Fruit fly (Drosophila melanogaster) whole organism, embryonic: ENCODE measurements around the gene Mst77F.

ENCODE experiments used
- Asciz ChIP-seq: fragments of 200-800 bp; sonication (Bioruptor generic); optimal IDR thresholded peaks from 2 replicates; lab custom pipeline; 2017; ENCODE audit warnings: missing biosample characterization, mild to moderate bottlenecking, missing genetic modification characterization, missing genetic modification reagents
- Atf6 ChIP-seq: fragments of 200-800 bp; sonication (Bioruptor generic); IDR thresholded peaks from 2 replicates; pipeline ENCODE4 v1.3.6; 2022; ENCODE audit warnings: missing biosample characterization, missing genetic modification characterization
- BEAF-32 ChIP-seq: fragments of 200-800 bp; sonication (Bioruptor generic); optimal IDR thresholded peaks from 3 replicates; lab custom pipeline; 2017; ENCODE audit warnings: missing biosample characterization, missing genetic modification characterization, mild to moderate bottlenecking, moderate library complexity, missing genetic modification reagents
- CG11456 ChIP-seq: fragments of 200-800 bp; sonication (Bioruptor generic); IDR thresholded peaks from 3 replicates; pipeline ENCODE4 v1.3.6; 2022; ENCODE audit warnings: missing biosample characterization, missing genetic modification characterization
- CG1233 ChIP-seq: fragments of 200-800 bp; sonication (Bioruptor generic); optimal IDR thresholded peaks from 4 replicates; lab custom pipeline; 2018; ENCODE audit warnings: missing biosample characterization, mild to moderate bottlenecking, missing genetic modification characterization
- CG12391 ChIP-seq: fragments of 200-800 bp; sonication (Bioruptor generic); optimal IDR thresholded peaks from 3 replicates; lab custom pipeline; 2018; ENCODE audit warnings: missing biosample characterization, mild to moderate bottlenecking, missing genetic modification characterization, moderate library complexity
- CG15514 ChIP-seq: fragments of 200-800 bp; sonication (Bioruptor generic); optimal IDR thresholded peaks from 3 replicates; lab custom pipeline; 2017; ENCODE audit warnings: missing biosample characterization, missing genetic modification characterization, mild to moderate bottlenecking, moderate library complexity, missing genetic modification reagents
- CG17568 ChIP-seq: fragments of 200-800 bp; sonication (Bioruptor generic); optimal IDR thresholded peaks from 2 replicates; lab custom pipeline; 2018; ENCODE audit warnings: missing biosample characterization, mild to moderate bottlenecking, missing genetic modification characterization, moderate library complexity
- CG18262 ChIP-seq: fragments of 200-800 bp; optimal IDR thresholded peaks from 3 replicates; lab custom pipeline; 2019; ENCODE audit warnings: missing biosample characterization, mild to moderate bottlenecking, missing genetic modification characterization, moderate library complexity
- CG2712 ChIP-seq: fragments of 200-800 bp; optimal IDR thresholded peaks from 3 replicates; lab custom pipeline; 2019; ENCODE audit warnings: missing biosample characterization, mild to moderate bottlenecking, missing genetic modification characterization, moderate library complexity
- CG3163 ChIP-seq: fragments of 200-800 bp; sonication (Bioruptor generic); optimal IDR thresholded peaks from 3 replicates; lab custom pipeline; 2016; ENCODE audit warnings: missing biosample characterization, missing genetic modification characterization
- CG34224 ChIP-seq: fragments of 200-800 bp; sonication (Bioruptor generic); IDR thresholded peaks from 3 replicates; pipeline ENCODE4 v1.3.6; 2022; ENCODE audit warnings: missing biosample characterization, missing genetic modification characterization; ENCODE audit not compliant: partially characterized antibody
- CG34422 ChIP-seq: fragments of 200-800 bp; sonication (Bioruptor generic); IDR thresholded peaks from 3 replicates; pipeline ENCODE4 v1.3.6; 2022; ENCODE audit warnings: missing biosample characterization, missing genetic modification characterization
- CG5953 ChIP-seq: fragments of 200-800 bp; sonication (Bioruptor generic); IDR thresholded peaks from 2 replicates; pipeline ENCODE4 v1.3.6; 2022; ENCODE audit warnings: missing biosample characterization, missing genetic modification characterization
- CG7839 ChIP-seq: fragments of 200-800 bp; sonication (Bioruptor generic); optimal IDR thresholded peaks from 3 replicates; lab custom pipeline; 2018; ENCODE audit warnings: missing biosample characterization, mild to moderate bottlenecking, missing genetic modification characterization, moderate library complexity
- CG7987 ChIP-seq: fragments of 200-800 bp; sonication (Bioruptor generic); optimal IDR thresholded peaks from 2 replicates; lab custom pipeline; 2018; ENCODE audit warnings: missing biosample characterization, mild to moderate bottlenecking, missing genetic modification characterization, moderate library complexity
- CG8290 ChIP-seq, 3 experiments: fragments of 200-800 bp; sonication (Bioruptor generic); optimal IDR thresholded peaks; 2 replicates each; lab custom pipeline; 2016 to 2019; ENCODE audit warnings: missing biosample characterization in 3 of 3, missing genetic modification characterization in 3 of 3, mild to moderate bottlenecking in 2 of 3, moderate library complexity in 1 of 3
- CG8924 ChIP-seq: fragments of 200-800 bp; optimal IDR thresholded peaks from 3 replicates; lab custom pipeline; 2019; ENCODE audit warnings: missing biosample characterization, mild to moderate bottlenecking, missing genetic modification characterization, moderate library complexity
- Dek ChIP-seq: fragments of 200-800 bp; sonication (Bioruptor generic); optimal IDR thresholded peaks from 3 replicates; lab custom pipeline; 2019; ENCODE audit warnings: missing biosample characterization, mild to moderate bottlenecking, missing genetic modification characterization, moderate library complexity
- Dll ChIP-seq: fragments of 200-800 bp; sonication (Bioruptor generic); IDR thresholded peaks from 4 replicates; pipeline ENCODE4 v1.3.6; 2022; ENCODE audit warnings: missing biosample characterization, missing genetic modification characterization; ENCODE audit not compliant: partially characterized antibody
- Elba2 ChIP-seq: fragments of 200-800 bp; sonication (Bioruptor generic); optimal IDR thresholded peaks from 3 replicates; lab custom pipeline; 2016; ENCODE audit warnings: missing biosample characterization, missing genetic modification characterization
- Gsc ChIP-seq: fragments of 200-800 bp; sonication (Bioruptor generic); IDR thresholded peaks from 2 replicates; pipeline ENCODE4 v1.3.6; 2022; ENCODE audit warnings: missing biosample characterization, missing genetic modification characterization
- Lim3 ChIP-seq: fragments of 200-800 bp; sonication (Bioruptor generic); IDR thresholded peaks from 2 replicates; pipeline ENCODE4 v1.3.6; 2022; ENCODE audit warnings: missing biosample characterization, missing genetic modification characterization
- MBD-R2 ChIP-seq: fragments of 200-800 bp; sonication (Bioruptor generic); IDR thresholded peaks from 2 replicates; pipeline ENCODE4 v1.3.6; 2022; ENCODE audit warnings: missing biosample characterization, missing genetic modification characterization
- Nf-YB ChIP-seq: fragments of 200-800 bp; sonication (Bioruptor generic); optimal IDR thresholded peaks from 3 replicates; lab custom pipeline; 2019; ENCODE audit warnings: missing biosample characterization, mild to moderate bottlenecking, missing genetic modification characterization, moderate library complexity
- Pdp1 ChIP-seq, 2 experiments: fragments of 200-800 bp; sonication (Bioruptor generic); optimal IDR thresholded peaks; 3 replicates each; lab custom pipeline; 2016; ENCODE audit warnings: missing biosample characterization in 2 of 2, missing genetic modification characterization in 2 of 2, mild to moderate bottlenecking in 1 of 2, moderate library complexity in 1 of 2
- Poxn ChIP-seq: fragments of 200-800 bp; sonication (Bioruptor generic); IDR thresholded peaks from 2 replicates; pipeline ENCODE4 v1.3.6; 2022; ENCODE audit warnings: missing biosample characterization, missing genetic modification characterization
- Scr ChIP-seq: fragments of 200-800 bp; sonication (Bioruptor generic); IDR thresholded peaks from 2 replicates; pipeline ENCODE4 v1.3.6; 2022; ENCODE audit warnings: missing biosample characterization, missing genetic modification characterization; ENCODE audit not compliant: partially characterized antibody
- Ssrp ChIP-seq: fragments of 200-800 bp; sonication (Bioruptor generic); optimal IDR thresholded peaks from 2 replicates; lab custom pipeline; 2018; ENCODE audit warnings: missing biosample characterization, mild to moderate bottlenecking, missing genetic modification characterization, moderate library complexity
- abd-A ChIP-seq: fragments of 200-800 bp; sonication (Bioruptor generic); optimal IDR thresholded peaks from 3 replicates; lab custom pipeline; 2019; ENCODE audit warnings: missing biosample characterization, mild to moderate bottlenecking, missing genetic modification characterization, moderate library complexity
- croc ChIP-seq: fragments of 200-800 bp; sonication (Bioruptor generic); conservative IDR thresholded peaks from 3 replicates; pipeline ENCODE4 v1.3.6; 2022; ENCODE audit warnings: missing biosample characterization, missing genetic modification characterization
- crp ChIP-seq, 2 experiments: fragments of 200-800 bp; sonication (Bioruptor generic); optimal IDR thresholded peaks; 2 replicates in 1 of 2; 3 replicates in 1 of 2; lab custom pipeline; 2017; ENCODE audit warnings: missing biosample characterization in 2 of 2, missing genetic modification characterization in 2 of 2, mild to moderate bottlenecking in 1 of 2, moderate library complexity in 1 of 2
- gro ChIP-seq: fragments of 200-800 bp; sonication (Bioruptor generic); optimal IDR thresholded peaks from 2 replicates; lab custom pipeline; 2016; ENCODE audit warnings: missing biosample characterization, missing genetic modification characterization
- ind ChIP-seq: fragments of 200-800 bp; sonication (Bioruptor generic); optimal IDR thresholded peaks from 3 replicates; lab custom pipeline; 2016; ENCODE audit warnings: missing biosample characterization, missing genetic modification characterization
- kni ChIP-seq: fragments of 200-800 bp; sonication (Bioruptor generic); optimal IDR thresholded peaks from 3 replicates; lab custom pipeline; 2017; ENCODE audit warnings: mild to moderate bottlenecking, missing biosample characterization, missing genetic modification reagents, missing genetic modification characterization
- lab ChIP-seq: fragments of 200-800 bp; sonication (Bioruptor generic); optimal IDR thresholded peaks from 3 replicates; lab custom pipeline; 2017; ENCODE audit warnings: missing biosample characterization, missing genetic modification characterization, mild to moderate bottlenecking, moderate library complexity, missing genetic modification reagents
- lola ChIP-seq, 3 experiments: fragments of >200 bp in 2 of 3; fragments of 200-800 bp in 1 of 3; sonication (Bioruptor generic) in 1 of 3; optimal IDR thresholded peaks; 2 replicates each; lab custom pipeline; 2017 to 2019; ENCODE audit warnings: missing biosample characterization in 3 of 3, missing genetic modification characterization in 3 of 3, mild to moderate bottlenecking in 1 of 3, moderate library complexity in 1 of 3
- nmo ChIP-seq: fragments of 200-800 bp; sonication (Bioruptor generic); optimal IDR thresholded peaks from 2 replicates; lab custom pipeline; 2018; ENCODE audit warnings: missing biosample characterization, mild to moderate bottlenecking, missing genetic modification characterization, moderate library complexity
- sima ChIP-seq: fragments of 200-800 bp; sonication (Bioruptor generic); optimal IDR thresholded peaks from 2 replicates; lab custom pipeline; 2016; ENCODE audit warnings: missing biosample characterization, missing genetic modification characterization
- slou ChIP-seq: fragments of 200-800 bp; sonication (Bioruptor generic); optimal IDR thresholded peaks from 3 replicates; lab custom pipeline; 2016; ENCODE audit warnings: missing biosample characterization, missing genetic modification characterization
- sna ChIP-seq: fragments of 200-800 bp; sonication (Bioruptor generic); IDR thresholded peaks from 2 replicates; pipeline ENCODE4 v1.3.6; 2022; ENCODE audit warnings: missing biosample characterization, missing genetic modification characterization; ENCODE audit not compliant: partially characterized antibody
- stwl ChIP-seq: fragments of 200-800 bp; sonication (Bioruptor generic); optimal IDR thresholded peaks from 3 replicates; lab custom pipeline; 2018; ENCODE audit warnings: missing biosample characterization, mild to moderate bottlenecking, missing genetic modification characterization, moderate library complexity
- sug ChIP-seq: fragments of 200-800 bp; optimal IDR thresholded peaks from 2 replicates; lab custom pipeline; 2019; ENCODE audit warnings: missing biosample characterization, mild to moderate bottlenecking, missing genetic modification characterization, moderate library complexity
- unc-4 ChIP-seq: fragments of 200-800 bp; sonication (Bioruptor generic); IDR thresholded peaks from 2 replicates; pipeline ENCODE4 v1.3.6; 2022; ENCODE audit warnings: missing biosample characterization, missing genetic modification characterization; ENCODE audit not compliant: partially characterized antibody
- zfh1 ChIP-seq: fragments of 200-800 bp; sonication (Bioruptor generic); IDR thresholded peaks from 3 replicates; pipeline ENCODE4 v1.3.6; 2022; ENCODE audit warnings: missing biosample characterization, missing genetic modification characterization

Gene Mst77F

DNA sequence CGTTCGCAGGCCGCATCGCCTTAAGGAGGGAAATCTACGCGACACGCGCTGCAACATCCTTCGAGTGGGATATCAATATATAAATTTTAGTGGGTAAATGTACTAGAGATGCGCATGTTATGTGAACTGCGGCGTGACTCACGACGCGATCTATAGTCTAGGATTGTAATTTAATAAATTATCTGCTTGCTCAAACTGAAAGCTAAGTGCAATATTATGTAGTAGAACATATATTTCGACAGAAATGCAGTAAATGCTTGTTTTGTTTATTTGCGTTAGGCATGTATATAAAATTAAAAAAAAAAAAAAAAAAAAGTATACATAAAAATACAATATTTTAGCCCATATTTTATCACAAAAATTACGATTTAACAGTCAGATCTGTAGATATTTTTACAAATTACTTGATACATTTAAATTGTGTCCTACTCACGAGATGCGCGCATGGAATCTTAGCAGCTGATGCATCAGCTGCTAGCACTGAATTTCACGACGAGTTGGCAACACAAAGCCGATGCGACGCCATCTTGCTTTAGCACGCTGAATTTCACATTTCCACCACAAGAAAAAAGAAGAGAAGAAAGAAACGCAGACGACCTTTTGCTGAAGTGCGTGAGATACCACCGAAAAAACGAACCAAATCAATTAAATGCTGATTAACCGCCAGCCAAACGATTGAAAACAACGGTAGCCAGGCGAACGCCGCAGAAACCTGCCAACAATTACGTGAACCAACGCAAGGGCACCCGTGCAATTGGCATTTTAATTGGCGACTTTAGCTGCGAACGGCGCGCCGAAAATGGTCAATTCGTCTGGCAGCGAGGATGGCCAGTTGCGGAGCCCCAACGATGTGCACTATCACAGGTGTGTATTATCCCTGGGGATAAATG lies 46.6 kb downstream of the Mst77F start, which contains the start of the genes CG4042 and Pitslre (continued):
- TF ChIP-seq BEAF-32 (GFP tag; lab: Kevin White, UChicago) (peak; percentile 73), Poxn (GFP tag; lab: Robert Waterston, UW) (no peak), CG5953 (GFP tag; lab: Robert Waterston, UW) (no peak), Ssrp (tag; lab: Kevin White, UChicago) (peak; percentile 23), Atf6 (GFP tag; lab: Robert Waterston, UW) (0 out of 2 replicates have a peak, but pooled peaks have one; percentile 36), slou (peak; percentile 30), CG11456 (GFP tag; lab: Robert Waterston, UW) (no peak), Asciz (peak; percentile 22), lola (GFP tag; optimal IDR thresholded peaks at IDR 0.05; lab: Kevin White, UChicago) (peak in 1 of 3 experiments; percentile 20), sima (GFP tag; lab: Kevin White, UChicago) (no peak), lab (GFP tag; lab: Kevin White, UChicago) (peak; percentile 17), CG1233 (no peak), Gsc (no peak)

- TF ChIP-seq stwl (tag; lab: Kevin White, UChicago) (peak; percentile 89), Scr (GFP tag; lab: Robert Waterston, UW) (peak; percentile 35), CG7839 (no peak), zfh1 (0 out of 3 replicates have a peak, but pooled peaks have one; percentile 4), CG12391 (peak; percentile 9), CG18262 (tag; lab: Kevin White, UChicago) (no peak), croc (no peak), unc-4 (GFP tag; lab: Robert Waterston, UW) (0 out of 2 replicates have a peak, but pooled peaks have one; percentile 27), Elba2 (GFP tag; lab: Kevin White, UChicago) (no peak), MBD-R2 (peak; percentile 96), Dll (GFP tag; lab: Robert Waterston, UW) (peak; percentile 13; the same call in 1 of the 4 replicates), ind (no peak), CG7987 (GFP tag; lab: Kevin White, UChicago) (peak; percentile 18), nmo (GFP tag; lab: Kevin White, UChicago) (peak; percentile 8), CG17568 (GFP tag; lab: Kevin White, UChicago) (peak; percentile 35), sna (GFP tag; lab: Robert Waterston, UW) (peak; percentile 52), CG34224 (GFP tag; lab: Robert Waterston, UW) (peak; percentile 53; the same call in 1 of the 3 replicates), CG3163 (GFP tag; lab: Kevin White, UChicago) (peak; percentile 83), crp (GFP tag; optimal IDR thresholded peaks at IDR 0.05; lab: Kevin White, UChicago) (peak; percentile 94 to 99), CG8924 (tag; lab: Kevin White, UChicago) (peak; percentile 4), gro (GFP tag; lab: Kevin White, UChicago) (peak; percentile 22), CG34422 (GFP tag; lab: Robert Waterston, UW) (peak; percentile 25; the same call in 1 of the 3 replicates), abd-A (tag; lab: Kevin White, UChicago) (no peak), kni (peak; percentile 70), Lim3 (no peak), sug (tag; lab: Kevin White, UChicago) (peak; percentile 21), Nf-YB (GFP tag; lab: Kevin White, UChicago) (peak; percentile 52), CG8290 (GFP tag; optimal IDR thresholded peaks at IDR 0.05; lab: Kevin White, UChicago) (peak; percentile 11), CG8290 (tag; optimal IDR thresholded peaks at IDR 0.05; lab: Kevin White, UChicago) (no peak), Dek (tag; lab: Kevin White, UChicago) (no peak), CG2712 (tag; lab: Kevin White, UChicago) (peak; percentile 13), Pdp1 (GFP tag; optimal IDR thresholded peaks at IDR 0.05; lab: Kevin White, UChicago) (peak in 1 of 2 experiments; percentile 95), CG15514 (peak; percentile 31)
These were observed 48.5 kb downstream of the Mst77F start, which contains the start of the genes CG4074 and CG4186 for dm6 chr3L:20769350-20769749. Gene CG4074 (minus strand): TSS chr3L:20769500. Gene CG4186 (plus strand): TSS chr3L:20769586.
